Worm (Caenorhabditis elegans): ENCODE data around the gene str-138.

Gene str-138

DNA sequence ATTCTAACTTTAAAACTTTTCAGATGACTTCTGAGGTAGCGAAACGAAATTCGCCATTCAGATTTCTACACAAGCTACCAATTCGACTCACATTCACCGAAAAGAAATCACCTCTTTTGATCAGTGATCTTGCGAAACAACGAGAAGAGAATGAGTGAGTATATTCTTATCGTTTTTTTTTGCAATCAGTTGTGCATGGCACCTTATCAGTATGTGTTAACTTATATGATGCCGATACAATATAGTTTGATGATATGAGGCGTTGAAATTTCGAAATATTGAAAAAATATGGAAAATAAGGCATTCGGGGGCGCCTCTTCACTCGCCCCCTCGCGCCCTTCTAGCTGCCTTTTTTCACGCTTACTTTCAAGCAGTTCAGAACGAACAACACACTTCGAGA is 40.5 kb upstream of the str-138 start:
- no peak for TF ChIP-seq pha-4 (tag; optimal IDR thresholded peaks at IDR 0.05)
- no peak for TF ChIP-seq tbx-8 (GFP tag; optimal IDR thresholded peaks at IDR 0.05)
- TF ChIP-seq mab-5 (tag; optimal IDR thresholded peaks at IDR 0.05), result no peak
- no peak for TF ChIP-seq elt-1 (tag; optimal IDR thresholded peaks at IDR 0.05; ENCODE audit: borderline replicate concordance, insufficient read depth)
- no peak for TF ChIP-seq lin-13 (tag; optimal IDR thresholded peaks at IDR 0.05)
- TF ChIP-seq sem-2 (GFP tag; optimal IDR thresholded peaks at IDR 0.05), result no peak
- TF ChIP-seq ceh-43 (GFP tag; optimal IDR thresholded peaks at IDR 0.05), result no peak
- no peak for TF ChIP-seq ham-2 (GFP tag; optimal IDR thresholded peaks at IDR 0.05)
- TF ChIP-seq mep-1 (tag; optimal IDR thresholded peaks at IDR 0.05), result no peak
- TF ChIP-seq nhr-2 (tag; optimal IDR thresholded peaks at IDR 0.05), result no peak
- no peak for TF ChIP-seq cnd-1 (tag; optimal IDR thresholded peaks at IDR 0.05)
- no peak for TF ChIP-seq hlh-1 (tag; optimal IDR thresholded peaks at IDR 0.05)
- TF ChIP-seq nhr-12 (tag; optimal IDR thresholded peaks at IDR 0.05), result no peak
- no peak for TF ChIP-seq blmp-1 (tag; optimal IDR thresholded peaks at IDR 0.05)
- no peak for TF ChIP-seq lin-32 (GFP tag; optimal IDR thresholded peaks at IDR 0.05)
- no peak for TF ChIP-seq elt-3 (tag; optimal IDR thresholded peaks at IDR 0.05)

DNA sequence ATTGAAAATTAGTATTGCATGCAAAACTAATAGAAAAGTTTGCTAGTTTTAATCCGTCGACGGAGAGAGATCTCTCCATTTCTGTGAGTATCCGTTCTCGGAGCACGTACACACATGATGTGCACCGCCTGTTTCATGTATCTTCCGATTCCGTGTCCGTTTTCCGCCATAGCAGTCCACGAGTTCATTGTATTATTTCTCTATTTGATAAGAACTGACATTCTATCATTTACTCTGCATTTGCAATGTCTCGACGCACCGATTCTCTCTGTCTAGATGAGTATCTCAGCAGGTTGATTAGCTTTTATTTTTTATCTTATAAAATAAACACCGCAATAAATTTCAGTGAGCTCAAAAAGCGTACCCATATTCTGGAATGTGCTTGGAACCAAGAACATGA is 39.5 kb upstream of the str-138 start:
- no peak for TF ChIP-seq tbx-8 (GFP tag; optimal IDR thresholded peaks at IDR 0.05)
- no peak for TF ChIP-seq ceh-39 (tag; optimal IDR thresholded peaks at IDR 0.05)
- TF ChIP-seq sem-2 (GFP tag; optimal IDR thresholded peaks at IDR 0.05), result no peak
- TF ChIP-seq M03D4.4 (tag; optimal IDR thresholded peaks at IDR 0.05), result no peak
- no peak for TF ChIP-seq ceh-83 (GFP tag; optimal IDR thresholded peaks at IDR 0.05)
- TF ChIP-seq unc-39 (tag; optimal IDR thresholded peaks at IDR 0.05), result no peak
- TF ChIP-seq lin-13 (tag; optimal IDR thresholded peaks at IDR 0.05), result no peak
- TF ChIP-seq mep-1 (tag; optimal IDR thresholded peaks at IDR 0.05), result no peak
- no peak for TF ChIP-seq ztf-11 (tag; optimal IDR thresholded peaks at IDR 0.05)
- no peak for TF ChIP-seq ces-1 (GFP tag; optimal IDR thresholded peaks at IDR 0.05)
- no peak for TF ChIP-seq unc-62 (GFP tag; optimal IDR thresholded peaks at IDR 0.05)
- TF ChIP-seq snpc-4 (tag; optimal IDR thresholded peaks at IDR 0.05), result no peak
- no peak for TF ChIP-seq blmp-1 (tag; optimal IDR thresholded peaks at IDR 0.05)
- TF ChIP-seq ceh-43 (GFP tag; optimal IDR thresholded peaks at IDR 0.05), result no peak
- no peak for TF ChIP-seq cnd-1 (tag; optimal IDR thresholded peaks at IDR 0.05)
- TF ChIP-seq elt-3 (tag; optimal IDR thresholded peaks at IDR 0.05), result no peak
- TF ChIP-seq hlh-1 (tag; optimal IDR thresholded peaks at IDR 0.05), result no peak
- no peak for TF ChIP-seq nhr-76 (tag; optimal IDR thresholded peaks at IDR 0.05)

DNA sequence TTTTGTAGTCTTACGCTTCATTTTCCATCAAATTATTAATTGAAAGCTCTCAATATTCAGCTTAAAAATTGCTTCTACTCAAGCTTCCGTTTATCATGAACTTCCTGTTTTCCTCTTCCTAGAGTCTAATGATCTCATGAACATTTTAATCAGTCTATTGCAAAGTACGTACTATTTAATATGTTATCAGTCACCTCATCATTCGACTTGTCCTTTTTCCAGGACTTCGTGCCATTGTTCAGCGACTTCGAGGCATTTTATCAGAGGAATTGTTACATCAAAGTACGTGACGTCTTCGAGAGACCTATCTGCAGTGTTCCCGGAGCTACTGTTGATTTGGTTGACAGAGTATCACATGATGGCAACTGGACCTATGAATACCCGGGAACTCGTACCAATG is 38.7 kb upstream of the str-138 start:
- TF ChIP-seq sem-2 (GFP tag; optimal IDR thresholded peaks at IDR 0.05) (no peak), ham-2 (GFP tag; optimal IDR thresholded peaks at IDR 0.05) (no peak), unc-39 (tag; optimal IDR thresholded peaks at IDR 0.05) (no peak), unc-120 (tag; optimal IDR thresholded peaks at IDR 0.05; ENCODE audit: poor library complexity, severe bottlenecking) (no peak), flh-1 (GFP tag; optimal IDR thresholded peaks at IDR 0.05) (no peak), lin-13 (tag; optimal IDR thresholded peaks at IDR 0.05) (no peak), zip-8 (tag; optimal IDR thresholded peaks at IDR 0.05) (no peak), hlh-1 (tag; optimal IDR thresholded peaks at IDR 0.05) (no peak), cnd-1 (tag; optimal IDR thresholded peaks at IDR 0.05) (no peak), ztf-11 (tag; optimal IDR thresholded peaks at IDR 0.05) (no peak), elt-1 (tag; optimal IDR thresholded peaks at IDR 0.05; ENCODE audit: borderline replicate concordance, insufficient read depth) (no peak), sptf-1 (tag; optimal IDR thresholded peaks at IDR 0.05) (no peak), tbx-8 (GFP tag; optimal IDR thresholded peaks at IDR 0.05) (no peak), mab-5 (tag; optimal IDR thresholded peaks at IDR 0.05) (no peak), nhr-28 (tag; optimal IDR thresholded peaks at IDR 0.05) (no peak), nhr-76 (tag; optimal IDR thresholded peaks at IDR 0.05) (no peak), ceh-39 (tag; optimal IDR thresholded peaks at IDR 0.05) (no peak), lin-32 (GFP tag; optimal IDR thresholded peaks at IDR 0.05) (no peak), lsy-2 (tag; optimal IDR thresholded peaks at IDR 0.05) (no peak)

DNA sequence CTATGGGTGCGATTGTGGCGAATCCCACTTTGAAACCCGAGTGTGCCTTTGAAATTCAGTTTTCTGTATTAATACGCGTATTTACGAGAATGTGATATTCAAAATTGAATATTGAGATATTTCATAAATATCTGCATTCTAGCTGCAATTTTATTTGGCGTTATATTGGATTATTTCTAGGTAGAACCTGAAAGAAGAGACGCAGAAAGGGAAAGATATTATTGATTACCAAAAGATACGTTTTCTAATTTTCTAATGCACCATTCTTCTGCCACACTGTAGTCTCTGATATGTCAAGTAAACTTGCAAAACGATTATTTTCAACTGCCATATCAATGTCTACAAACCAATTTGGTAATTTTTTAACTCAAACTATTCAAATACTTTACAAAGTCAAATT is 36.4 kb upstream of the str-138 start, which contains the start of gene ech-3:
Gene ech-3, plus strand, starts transcription at position 178 of the 400 bp plus-strand sequence.
- TF ChIP-seq bed-3 (GFP tag; optimal IDR thresholded peaks at IDR 0.05) (no peak), ztf-11 (tag; optimal IDR thresholded peaks at IDR 0.05) (no peak), cnd-1 (tag; optimal IDR thresholded peaks at IDR 0.05) (no peak), nhr-28 (tag; optimal IDR thresholded peaks at IDR 0.05) (no peak), unc-62 (GFP tag; optimal IDR thresholded peaks at IDR 0.05) (no peak), ceh-43 (GFP tag; optimal IDR thresholded peaks at IDR 0.05) (no peak), hlh-1 (tag; optimal IDR thresholded peaks at IDR 0.05) (no peak), M03D4.4 (tag; optimal IDR thresholded peaks at IDR 0.05) (no peak), unc-39 (tag; optimal IDR thresholded peaks at IDR 0.05) (no peak), lin-13 (tag; optimal IDR thresholded peaks at IDR 0.05) (no peak), nhr-2 (tag; optimal IDR thresholded peaks at IDR 0.05) (no peak), lsy-2 (tag; optimal IDR thresholded peaks at IDR 0.05) (no peak), blmp-1 (tag; optimal IDR thresholded peaks at IDR 0.05) (no peak), zip-8 (tag; optimal IDR thresholded peaks at IDR 0.05) (no peak), ceh-83 (GFP tag; optimal IDR thresholded peaks at IDR 0.05) (no peak), flh-1 (GFP tag; optimal IDR thresholded peaks at IDR 0.05) (no peak), mab-5 (tag; optimal IDR thresholded peaks at IDR 0.05) (no peak), tbx-8 (GFP tag; optimal IDR thresholded peaks at IDR 0.05) (no peak), ham-2 (GFP tag; optimal IDR thresholded peaks at IDR 0.05) (no peak)

All from whole organism, mixed stage, embryonic.